Worm (Caenorhabditis elegans) whole organism, L4 larva: ENCODE data around the gene zip-9.

Experiments
- F10B5.3 ChIP-seq: sonication (generic microtip); optimal IDR thresholded peaks from 2 replicates; lab custom pipeline; 2016; ENCODE audit warnings: mild to moderate bottlenecking, missing genetic modification characterization, missing compliant biosample characterization
- F37D6.2 ChIP-seq: sonication (generic microtip); optimal IDR thresholded peaks from 2 replicates; lab custom pipeline; 2016; ENCODE audit warnings: mild to moderate bottlenecking, missing genetic modification characterization, missing compliant biosample characterization
- R02D3.7 ChIP-seq: fragments of 150-350 bp; sonication (generic microtip); optimal IDR thresholded peaks from 3 replicates; lab custom pipeline; 2014; ENCODE audit warnings: missing biosample characterization, missing genetic modification characterization
- T20F7.1 ChIP-seq: fragments of 200-800 bp; sonication (Bioruptor generic); optimal IDR thresholded peaks from 2 replicates; lab custom pipeline; 2018; ENCODE audit warnings: mild to moderate bottlenecking, missing genetic modification characterization, missing compliant biosample characterization
- Y105C5A.15 ChIP-seq: fragments of 200-800 bp; sonication (Bioruptor generic); IDR thresholded peaks from 2 replicates; pipeline ENCODE4 v1.3.6; 2022; ENCODE audit warnings: missing genetic modification characterization, missing compliant biosample characterization
- Y5F2A.4 ChIP-seq: fragments of 200-800 bp; sonication (Bioruptor generic); optimal IDR thresholded peaks from 2 replicates; lab custom pipeline; 2018; ENCODE audit warnings: mild to moderate bottlenecking, missing genetic modification characterization, missing compliant biosample characterization
- ZK546.5 ChIP-seq, 2 experiments: sonication (generic microtip); optimal IDR thresholded peaks; 2 replicates each; lab custom pipeline; 2017; ENCODE audit warnings: missing biosample characterization in 2 of 2, missing genetic modification characterization in 2 of 2
- ama-1 ChIP-seq: fragments of 150-350 bp; optimal IDR thresholded peaks from 2 replicates; lab custom pipeline; 2014; ENCODE audit warnings: inconsistent platforms, mixed read lengths
- attf-4 ChIP-seq: sonication (generic microtip); optimal IDR thresholded peaks from 3 replicates; lab custom pipeline; 2017; ENCODE audit warnings: missing biosample characterization, missing genetic modification characterization
- ceh-20 ChIP-seq: fragments of 200-800 bp; sonication (Bioruptor generic); IDR thresholded peaks from 2 replicates; pipeline ENCODE4 v1.3.6; 2022; ENCODE audit warnings: missing genetic modification reagents, missing genetic modification characterization, missing compliant biosample characterization
- ceh-28 ChIP-seq: fragments of 150-350 bp; optimal IDR thresholded peaks from 2 replicates; lab custom pipeline; 2014; ENCODE audit warnings: missing biosample characterization, missing genetic modification reagents, missing genetic modification characterization
- ceh-44 ChIP-seq: fragments of 200-800 bp; sonication (Bioruptor generic); IDR thresholded peaks from 2 replicates; pipeline ENCODE4 v1.3.6; 2022; ENCODE audit warnings: missing genetic modification reagents, missing genetic modification characterization, missing compliant biosample characterization
- ceh-62 ChIP-seq: sonication (generic microtip); optimal IDR thresholded peaks from 2 replicates; lab custom pipeline; 2017; ENCODE audit warnings: missing biosample characterization, missing genetic modification characterization
- ces-1 ChIP-seq: fragments of 150-350 bp; sonication (generic microtip); optimal IDR thresholded peaks from 4 replicates; lab custom pipeline; 2014; ENCODE audit warnings: missing biosample characterization, missing genetic modification reagents, missing genetic modification characterization
- dmd-6 ChIP-seq: fragments of 200-800 bp; sonication (Bioruptor generic); IDR thresholded peaks from 2 replicates; pipeline ENCODE4 v1.3.6; 2022; ENCODE audit warnings: missing genetic modification reagents, missing genetic modification characterization, missing compliant biosample characterization
- dmd-8 ChIP-seq: fragments of 200-800 bp; sonication (Bioruptor generic); IDR thresholded peaks from 2 replicates; pipeline ENCODE4 v1.3.6; 2022; ENCODE audit warnings: missing genetic modification characterization, missing compliant biosample characterization
- dpl-1 ChIP-seq: fragments of 150-350 bp; optimal IDR thresholded peaks from 2 replicates; lab custom pipeline; 2014; ENCODE audit warnings: missing biosample characterization, missing genetic modification reagents, missing genetic modification characterization
- duxl-1 ChIP-seq: sonication (generic microtip); optimal IDR thresholded peaks from 2 replicates; lab custom pipeline; 2016; ENCODE audit warnings: mild to moderate bottlenecking, missing genetic modification characterization, moderate library complexity, missing compliant biosample characterization; ENCODE audit not compliant: poor library complexity
- egl-27 ChIP-seq: sonication (generic microtip); optimal IDR thresholded peaks from 3 replicates; lab custom pipeline; 2017; ENCODE audit warnings: missing biosample characterization, missing genetic modification reagents, missing genetic modification characterization
- egl-43 ChIP-seq: fragments of 200-800 bp; sonication (Bioruptor generic); IDR thresholded peaks from 2 replicates; pipeline ENCODE4 v1.3.6; 2022; ENCODE audit warnings: missing genetic modification reagents, missing genetic modification characterization, missing compliant biosample characterization
- fkh-10 ChIP-seq: fragments of 150-350 bp; optimal IDR thresholded peaks from 2 replicates; lab custom pipeline; 2014; ENCODE audit warnings: missing biosample characterization, missing genetic modification reagents, missing genetic modification characterization
- hlh-11 ChIP-seq: fragments of 200-800 bp; sonication (Bioruptor generic); optimal IDR thresholded peaks from 2 replicates; lab custom pipeline; 2018; ENCODE audit warnings: mild to moderate bottlenecking, missing genetic modification characterization, missing compliant biosample characterization
- hlh-30 ChIP-seq: sonication (generic microtip); optimal IDR thresholded peaks from 2 replicates; lab custom pipeline; 2017; ENCODE audit warnings: antibody characterized with exemption, mild to moderate bottlenecking, missing genetic modification characterization, missing compliant biosample characterization; ENCODE audit not compliant: insufficient read depth
- lin-13 ChIP-seq: fragments of 150-350 bp; optimal IDR thresholded peaks from 2 replicates; lab custom pipeline; 2014; ENCODE audit warnings: missing biosample characterization, missing genetic modification reagents, missing genetic modification characterization
- lin-15B ChIP-seq: fragments of 150-350 bp; sonication (generic microtip); optimal IDR thresholded peaks from 3 replicates; lab custom pipeline; 2014; ENCODE audit warnings: missing biosample characterization, missing genetic modification characterization
- lin-29 ChIP-seq: fragments of 200-800 bp; sonication (Bioruptor generic); IDR thresholded peaks from 2 replicates; pipeline ENCODE4 v1.3.6; 2022; ENCODE audit warnings: missing genetic modification reagents, missing genetic modification characterization, missing compliant biosample characterization
- lin-38 ChIP-seq: fragments of 200-800 bp; sonication (Bioruptor generic); IDR thresholded peaks from 2 replicates; pipeline ENCODE4 v1.3.6; 2022; ENCODE audit warnings: missing genetic modification reagents, missing genetic modification characterization, missing compliant biosample characterization
- lir-3 ChIP-seq: sonication (generic microtip); optimal IDR thresholded peaks from 2 replicates; lab custom pipeline; 2016; ENCODE audit warnings: mild to moderate bottlenecking, missing genetic modification characterization, missing compliant biosample characterization
- madf-9 ChIP-seq: fragments of 200-800 bp; sonication (Bioruptor generic); conservative IDR thresholded peaks from 2 replicates; pipeline ENCODE4 v1.3.6; 2022; ENCODE audit warnings: missing genetic modification reagents, missing genetic modification characterization, missing compliant biosample characterization
- mdt-29 ChIP-seq: fragments of 200-800 bp; sonication (Bioruptor generic); IDR thresholded peaks from 2 replicates; pipeline ENCODE4 v1.3.6; 2022; ENCODE audit warnings: missing genetic modification reagents, missing genetic modification characterization, missing compliant biosample characterization
- mes-2 ChIP-seq: sonication (generic microtip); optimal IDR thresholded peaks from 2 replicates; lab custom pipeline; 2016; ENCODE audit warnings: missing genotype, mild to moderate bottlenecking, missing genetic modification characterization, missing compliant biosample characterization; ENCODE audit not compliant: poor library complexity, severe bottlenecking
- nhr-11 ChIP-seq: fragments of 150-350 bp; optimal IDR thresholded peaks from 2 replicates; lab custom pipeline; 2014; ENCODE audit warnings: missing biosample characterization, missing genetic modification characterization
- nhr-111 ChIP-seq: fragments of 200-800 bp; sonication (Bioruptor generic); optimal IDR thresholded peaks from 2 replicates; lab custom pipeline; 2018; ENCODE audit warnings: mild to moderate bottlenecking, missing genetic modification characterization, missing compliant biosample characterization
- nhr-25 ChIP-seq: sonication (generic microtip); optimal IDR thresholded peaks from 2 replicates; lab custom pipeline; 2017; ENCODE audit warnings: missing genetic modification characterization, mild to moderate bottlenecking, missing compliant biosample characterization, antibody characterized with exemption, moderate library complexity, borderline replicate concordance; ENCODE audit not compliant: insufficient read depth
- nhr-42 ChIP-seq: fragments of 200-800 bp; sonication (Bioruptor generic); IDR thresholded peaks from 2 replicates; pipeline ENCODE4 v1.3.6; 2022; ENCODE audit warnings: missing genetic modification characterization, missing compliant biosample characterization
- nhr-48 ChIP-seq: sonication (generic microtip); optimal IDR thresholded peaks from 2 replicates; lab custom pipeline; 2016; ENCODE audit warnings: mild to moderate bottlenecking, missing genetic modification characterization, missing compliant biosample characterization
- pqm-1 ChIP-seq: sonication (generic microtip); optimal IDR thresholded peaks from 2 replicates; lab custom pipeline; 2017; ENCODE audit warnings: missing biosample characterization, missing genetic modification characterization
- rbr-2 ChIP-seq: sonication (generic microtip); optimal IDR thresholded peaks from 2 replicates; lab custom pipeline; 2016; ENCODE audit warnings: missing genotype, missing genetic modification characterization, missing compliant biosample characterization
- skn-1 ChIP-seq: fragments of 150-350 bp; optimal IDR thresholded peaks from 2 replicates; lab custom pipeline; 2014; ENCODE audit warnings: missing biosample characterization, missing genetic modification characterization
- snpc-1.2 ChIP-seq: fragments of 200-800 bp; sonication (Bioruptor generic); IDR thresholded peaks from 2 replicates; pipeline ENCODE4 v1.3.6; 2022; ENCODE audit warnings: missing genetic modification reagents, missing genetic modification characterization, missing compliant biosample characterization
- snpc-4 ChIP-seq: fragments of 150-350 bp; optimal IDR thresholded peaks from 2 replicates; lab custom pipeline; 2014; ENCODE audit warnings: missing biosample characterization, missing genetic modification characterization
- spr-1 ChIP-seq: sonication (generic microtip); optimal IDR thresholded peaks from 2 replicates; lab custom pipeline; 2016; ENCODE audit warnings: mild to moderate bottlenecking, missing genetic modification characterization, missing compliant biosample characterization
- spr-3 ChIP-seq: fragments of 200-800 bp; sonication (Bioruptor generic); optimal IDR thresholded peaks from 2 replicates; lab custom pipeline; 2018; ENCODE audit warnings: mild to moderate bottlenecking, missing genetic modification characterization, missing compliant biosample characterization
- tra-1 ChIP-seq: fragments of 200-800 bp; sonication (Bioruptor generic); IDR thresholded peaks from 2 replicates; pipeline ENCODE4 v1.3.6; 2022; ENCODE audit warnings: missing genetic modification reagents, missing genetic modification characterization, missing compliant biosample characterization
- unc-130 ChIP-seq: sonication (generic microtip); optimal IDR thresholded peaks from 2 replicates; lab custom pipeline; 2016; ENCODE audit warnings: missing genetic modification reagents, missing genetic modification characterization, missing compliant biosample characterization
- vab-7 ChIP-seq: fragments of 200-800 bp; sonication (Bioruptor generic); IDR thresholded peaks from 2 replicates; pipeline ENCODE4 v1.3.6; 2022; ENCODE audit warnings: missing genetic modification reagents, missing genetic modification characterization, missing compliant biosample characterization
- zag-1 ChIP-seq: fragments of 150-350 bp; optimal IDR thresholded peaks from 2 replicates; lab custom pipeline; 2014; ENCODE audit warnings: missing biosample characterization, missing genetic modification characterization
- zfp-2 ChIP-seq: sonication (generic microtip); optimal IDR thresholded peaks from 2 replicates; lab custom pipeline; 2016; ENCODE audit warnings: mild to moderate bottlenecking, missing genetic modification characterization, missing compliant biosample characterization
- zip-2 ChIP-seq: fragments of 150-350 bp; optimal IDR thresholded peaks from 2 replicates; lab custom pipeline; 2014; ENCODE audit warnings: missing biosample characterization, missing genetic modification characterization
- ztf-11 ChIP-seq: fragments of 150-350 bp; optimal IDR thresholded peaks from 2 replicates; lab custom pipeline; 2014; ENCODE audit warnings: missing biosample characterization, missing genetic modification characterization

The zip-9 gene

ce11 chrV:10960544-10960943, 18.3 kb downstream of the zip-9 start, which contains the start of gene vps-36 (continued):
- TF ChIP-seq lin-38 (GFP tag; lab: Robert Waterston, UW), result peak; percentile 37
- TF ChIP-seq duxl-1 (tag; lab: Kevin White, UChicago), result no peak
- TF ChIP-seq pqm-1 (tag; lab: Kevin White, UChicago), result peak; percentile 57
- TF ChIP-seq snpc-1.2 (GFP tag; lab: Robert Waterston, UW), result no peak
- no peak for TF ChIP-seq lin-29
- peak; percentile 55 for TF ChIP-seq mes-2
- no peak for TF ChIP-seq ZK546.5 (tag; optimal IDR thresholded peaks at IDR 0.05; lab: Kevin White, UChicago)

- TF ChIP-seq duxl-1 (tag; lab: Kevin White, UChicago) (no peak), unc-130 (GFP tag; lab: Kevin White, UChicago) (no peak), tra-1 (GFP tag; lab: Robert Waterston, UW) (no peak; the same call in none of the 2 replicates), snpc-4 (tag; lab: Kevin White, UChicago) (no peak), egl-27 (tag; lab: Kevin White, UChicago) (no peak), ceh-44 (GFP tag; lab: Robert Waterston, UW) (no peak), mdt-29 (GFP tag; lab: Robert Waterston, UW) (no peak), lin-15B (tag; lab: Kevin White, UChicago) (no peak), nhr-25 (tag; lab: Kevin White, UChicago) (no peak), vab-7 (no peak), Y105C5A.15 (GFP tag; lab: Robert Waterston, UW) (no peak), lin-13 (GFP tag; lab: Kevin White, UChicago) (peak; percentile 35), Y5F2A.4 (GFP tag; lab: Kevin White, UChicago) (no peak), ceh-28 (tag; lab: Kevin White, UChicago) (no peak), attf-4 (tag; lab: Kevin White, UChicago) (no peak), nhr-11 (tag; lab: Kevin White, UChicago) (peak; percentile 86), R02D3.7 (no peak), dpl-1 (GFP tag; lab: Kevin White, UChicago) (peak; percentile 6), nhr-48 (tag; lab: Kevin White, UChicago) (peak; percentile 40), skn-1 (tag; lab: Kevin White, UChicago) (no peak), ama-1 (peak; percentile 6), hlh-30 (tag; lab: Kevin White, UChicago) (no peak), fkh-10 (GFP tag; lab: Kevin White, UChicago) (peak; percentile 89), zip-2 (tag; lab: Kevin White, UChicago) (no peak), nhr-111 (no peak), F10B5.3 (no peak), mes-2 (peak; percentile 7), lin-38 (GFP tag; lab: Robert Waterston, UW) (peak; percentile 60), T20F7.1 (GFP tag; lab: Kevin White, UChicago) (peak; percentile 25), ztf-11 (tag; lab: Kevin White, UChicago) (no peak), nhr-42 (GFP tag; lab: Robert Waterston, UW) (peak; percentile 65; the same call in 1 of the 2 replicates), hlh-11 (peak; percentile 84), dmd-8 (GFP tag; lab: Robert Waterston, UW) (no peak), spr-3 (GFP tag; lab: Kevin White, UChicago) (no peak), zfp-2 (tag; lab: Kevin White, UChicago) (no peak), spr-1 (tag; lab: Kevin White, UChicago) (no peak), egl-43 (GFP tag; lab: Robert Waterston, UW) (0 out of 2 replicates have a peak, but pooled peaks have one; percentile 50), ceh-20 (GFP tag; lab: Robert Waterston, UW) (peak; percentile 56), madf-9 (GFP tag; lab: Robert Waterston, UW) (no peak), dmd-6 (peak; percentile 58), lir-3 (tag; lab: Kevin White, UChicago) (no peak), ces-1 (GFP tag; lab: Kevin White, UChicago) (peak; percentile 68), rbr-2 (tag; lab: Kevin White, UChicago) (peak; percentile 65), zag-1 (peak; percentile 12), ceh-62 (tag; lab: Kevin White, UChicago) (no peak), F37D6.2 (tag; lab: Kevin White, UChicago) (peak; percentile 60)
Observed at ce11 chrV:10961448-10961870, 19.2 kb downstream of the zip-9 start.
